Fruit fly (Drosophila melanogaster) Kc167 (cell line): ENCODE data around the gene hoip.

ENCODE experiments used
- Myc ChIP-seq: fragments of >200 bp; optimal IDR thresholded peaks from 2 replicates; lab custom pipeline; 2017; ENCODE audit warnings: missing external identifiers
- Sin3A ChIP-seq: fragments of >200 bp; optimal IDR thresholded peaks from 2 replicates; lab custom pipeline; 2018; ENCODE audit warnings: missing external identifiers
- h ChIP-seq: fragments of >200 bp; optimal IDR thresholded peaks from 3 replicates; lab custom pipeline; 2018; ENCODE audit warnings: missing external identifiers
- psq ChIP-seq: fragments of >200 bp; optimal IDR thresholded peaks from 2 replicates; lab custom pipeline; 2017; ENCODE audit warnings: missing external identifiers

dm6 chr2L:9695723-9696122 is 3.9 kb upstream of the hoip start:
- no peak for TF ChIP-seq psq (lab: Kevin White, UChicago)
- no peak for TF ChIP-seq Myc (lab: Kevin White, UChicago)
- TF ChIP-seq h (lab: Kevin White, UChicago) = no peak
- TF ChIP-seq Sin3A = no peak
